Fruit fly (Drosophila melanogaster) whole organism, prepupa: ENCODE measurements around the gene CG6610.

Experiments used
- CG10631 ChIP-seq: fragments of 200-800 bp; sonication (Bioruptor generic); optimal IDR thresholded peaks from 2 replicates; lab custom pipeline; 2016; ENCODE audit warnings: missing biosample characterization, missing genetic modification characterization
- CG10669 ChIP-seq: fragments of 200-800 bp; sonication (Bioruptor generic); optimal IDR thresholded peaks from 3 replicates; lab custom pipeline; 2018; ENCODE audit warnings: missing biosample characterization, mild to moderate bottlenecking, missing genetic modification characterization, moderate library complexity
- CG11294 ChIP-seq: fragments of 200-800 bp; sonication (Bioruptor generic); IDR thresholded peaks from 2 replicates; pipeline ENCODE4 v1.3.6; 2022; ENCODE audit warnings: missing biosample characterization, missing genetic modification characterization
- CG11762 ChIP-seq: fragments of 200-800 bp; sonication (Bioruptor generic); optimal IDR thresholded peaks from 3 replicates; lab custom pipeline; 2016; ENCODE audit warnings: missing biosample characterization, missing genetic modification characterization; ENCODE audit not compliant: insufficient read depth
- CG11902 ChIP-seq: fragments of 200-800 bp; sonication (Bioruptor generic); optimal IDR thresholded peaks from 3 replicates; lab custom pipeline; 2016; ENCODE audit warnings: missing biosample characterization, missing genetic modification characterization
- CG15336 ChIP-seq: fragments of 200-800 bp; sonication (Bioruptor generic); IDR thresholded peaks from 2 replicates; pipeline ENCODE4 v1.3.6; 2022; ENCODE audit warnings: missing biosample characterization, missing genetic modification characterization
- CG1621 ChIP-seq: fragments of 200-800 bp; sonication (Bioruptor generic); optimal IDR thresholded peaks from 3 replicates; lab custom pipeline; 2018; ENCODE audit warnings: missing biosample characterization, mild to moderate bottlenecking, missing genetic modification characterization
- CG3032 ChIP-seq: fragments of 200-800 bp; optimal IDR thresholded peaks from 2 replicates; lab custom pipeline; 2019; ENCODE audit warnings: missing biosample characterization, mild to moderate bottlenecking, missing genetic modification characterization, moderate library complexity
- CG31627 ChIP-seq: fragments of 200-800 bp; sonication (Bioruptor generic); optimal IDR thresholded peaks from 3 replicates; lab custom pipeline; 2016; ENCODE audit warnings: missing biosample characterization, missing genetic modification characterization
- CG32006 ChIP-seq: fragments of 200-800 bp; sonication (Bioruptor generic); optimal IDR thresholded peaks from 3 replicates; lab custom pipeline; 2017; ENCODE audit warnings: missing biosample characterization, mild to moderate bottlenecking, missing genetic modification characterization
- CG34406 ChIP-seq: fragments of 200-800 bp; sonication (Bioruptor generic); optimal IDR thresholded peaks from 3 replicates; lab custom pipeline; 2016; ENCODE audit warnings: missing biosample characterization, missing genetic modification characterization
- CG3919 ChIP-seq: fragments of 200-800 bp; sonication (Bioruptor generic); optimal IDR thresholded peaks from 3 replicates; lab custom pipeline; 2016; ENCODE audit warnings: missing biosample characterization, missing genetic modification characterization
- CG4318 ChIP-seq: fragments of 200-800 bp; sonication (Bioruptor generic); optimal IDR thresholded peaks from 3 replicates; lab custom pipeline; 2017; ENCODE audit warnings: missing biosample characterization, mild to moderate bottlenecking, missing genetic modification characterization
- CG6163 ChIP-seq: fragments of 200-800 bp; sonication (Bioruptor generic); IDR thresholded peaks from 3 replicates; pipeline ENCODE4 v1.3.6; 2022; ENCODE audit warnings: missing biosample characterization, missing genetic modification characterization
- CG6276 ChIP-seq: fragments of 200-800 bp; sonication (Bioruptor generic); optimal IDR thresholded peaks from 2 replicates; lab custom pipeline; 2017; ENCODE audit warnings: missing biosample characterization, mild to moderate bottlenecking, missing genetic modification characterization
- CG6792 ChIP-seq: fragments of 200-800 bp; sonication (Bioruptor generic); optimal IDR thresholded peaks from 3 replicates; lab custom pipeline; 2016; ENCODE audit warnings: missing biosample characterization, missing genetic modification characterization
- CG6808 ChIP-seq: fragments of 200-800 bp; sonication (Bioruptor generic); optimal IDR thresholded peaks from 3 replicates; lab custom pipeline; 2017; ENCODE audit warnings: missing biosample characterization, missing genetic modification characterization, mild to moderate bottlenecking, moderate library complexity, missing genetic modification reagents
- CG6854 ChIP-seq: fragments of 200-800 bp; sonication (Bioruptor generic); optimal IDR thresholded peaks from 2 replicates; lab custom pipeline; 2017; ENCODE audit warnings: missing biosample characterization, mild to moderate bottlenecking, missing genetic modification characterization
- CG8119 ChIP-seq: fragments of 200-800 bp; sonication (Bioruptor generic); IDR thresholded peaks from 3 replicates; pipeline ENCODE4 v1.3.6; 2022; ENCODE audit warnings: missing biosample characterization, missing genetic modification characterization
- CG8319 ChIP-seq: fragments of 200-800 bp; sonication (Bioruptor generic); optimal IDR thresholded peaks from 3 replicates; lab custom pipeline; 2016; ENCODE audit warnings: missing biosample characterization, missing genetic modification characterization
- CG8632 ChIP-seq: fragments of 200-800 bp; sonication (Bioruptor generic); optimal IDR thresholded peaks from 3 replicates; lab custom pipeline; 2016; ENCODE audit warnings: missing biosample characterization, missing genetic modification characterization
- CG9139 ChIP-seq: fragments of 200-800 bp; sonication (Bioruptor generic); optimal IDR thresholded peaks from 3 replicates; lab custom pipeline; 2017; ENCODE audit warnings: missing biosample characterization, mild to moderate bottlenecking, missing genetic modification characterization
- Eip75B ChIP-seq: fragments of 200-800 bp; sonication (Bioruptor generic); optimal IDR thresholded peaks from 3 replicates; lab custom pipeline; 2016; ENCODE audit warnings: missing biosample characterization, missing genetic modification characterization
- Eip78C ChIP-seq: fragments of 200-800 bp; sonication (Bioruptor generic); peaks from one replicate; lab custom pipeline; 2016; ENCODE audit warnings: missing biosample characterization, missing genetic modification characterization
- Ets21C ChIP-seq: fragments of 200-800 bp; sonication (Bioruptor generic); optimal IDR thresholded peaks from 3 replicates; lab custom pipeline; 2016; ENCODE audit warnings: missing biosample characterization, missing genetic modification characterization
- Ets96B ChIP-seq: fragments of 200-800 bp; optimal IDR thresholded peaks from 2 replicates; lab custom pipeline; 2019; ENCODE audit warnings: missing biosample characterization, mild to moderate bottlenecking, missing genetic modification characterization, moderate library complexity
- Hr38 ChIP-seq: sonication (Bioruptor generic); optimal IDR thresholded peaks from 2 replicates; lab custom pipeline; 2016; ENCODE audit warnings: missing biosample characterization, missing genetic modification characterization
- Hr39 ChIP-seq: fragments of 200-800 bp; sonication (Bioruptor generic); optimal IDR thresholded peaks from 2 replicates; lab custom pipeline; 2016; ENCODE audit warnings: missing biosample characterization, missing genetic modification characterization
- Hr4 ChIP-seq: fragments of 200-800 bp; sonication (Bioruptor generic); optimal IDR thresholded peaks from 3 replicates; lab custom pipeline; 2016; ENCODE audit warnings: missing biosample characterization, missing genetic modification characterization
- Lpt ChIP-seq: fragments of 200-800 bp; sonication (Bioruptor generic); optimal IDR thresholded peaks from 3 replicates; lab custom pipeline; 2016; ENCODE audit warnings: missing biosample characterization, missing genetic modification characterization
- Met ChIP-seq: fragments of 200-800 bp; sonication (Bioruptor generic); optimal IDR thresholded peaks from 3 replicates; lab custom pipeline; 2016; ENCODE audit warnings: missing biosample characterization, missing genetic modification characterization
- OdsH ChIP-seq: fragments of 200-800 bp; sonication (Bioruptor generic); optimal IDR thresholded peaks from 3 replicates; lab custom pipeline; 2016; ENCODE audit warnings: missing biosample characterization, missing genetic modification characterization
- Smox ChIP-seq: fragments of 200-800 bp; sonication (Bioruptor generic); optimal IDR thresholded peaks from 3 replicates; lab custom pipeline; 2016; ENCODE audit warnings: missing biosample characterization, missing genetic modification characterization
- Sox102F ChIP-seq: fragments of 200-800 bp; sonication (Bioruptor generic); optimal IDR thresholded peaks from 2 replicates; lab custom pipeline; 2016; ENCODE audit warnings: missing biosample characterization, mild to moderate bottlenecking, missing genetic modification characterization
- Sox14 ChIP-seq: fragments of 200-800 bp; sonication (Bioruptor generic); optimal IDR thresholded peaks from 3 replicates; lab custom pipeline; 2016; ENCODE audit warnings: missing biosample characterization, missing genetic modification characterization
- achi ChIP-seq: fragments of 200-800 bp; sonication (Bioruptor generic); optimal IDR thresholded peaks from 3 replicates; lab custom pipeline; 2016; ENCODE audit warnings: missing biosample characterization, missing genetic modification characterization
- acj6 ChIP-seq: fragments of 200-800 bp; sonication (Bioruptor generic); optimal IDR thresholded peaks from 3 replicates; lab custom pipeline; 2016; ENCODE audit warnings: missing biosample characterization, missing genetic modification characterization
- cyc ChIP-seq: fragments of 200-800 bp; sonication (Bioruptor generic); optimal IDR thresholded peaks from 3 replicates; lab custom pipeline; 2016; ENCODE audit warnings: missing biosample characterization, missing genetic modification characterization
- dac ChIP-seq: fragments of 200-800 bp; sonication (Bioruptor generic); optimal IDR thresholded peaks from 2 replicates; lab custom pipeline; 2017; ENCODE audit warnings: missing biosample characterization, mild to moderate bottlenecking, missing genetic modification characterization
- dsx ChIP-seq: fragments of 200-800 bp; optimal IDR thresholded peaks from 3 replicates; lab custom pipeline; 2019; ENCODE audit warnings: missing biosample characterization, mild to moderate bottlenecking, missing genetic modification characterization, moderate library complexity; ENCODE audit not compliant: poor library complexity, severe bottlenecking
- eg ChIP-seq: fragments of 200-800 bp; sonication (Bioruptor generic); IDR thresholded peaks from 3 replicates; pipeline ENCODE4 v1.3.6; 2022; ENCODE audit warnings: missing biosample characterization, missing genetic modification characterization
- esn ChIP-seq: fragments of 200-800 bp; sonication (Bioruptor generic); optimal IDR thresholded peaks from 2 replicates; lab custom pipeline; 2016; ENCODE audit warnings: missing biosample characterization, mild to moderate bottlenecking, missing genetic modification characterization, moderate library complexity
- fd85E ChIP-seq: fragments of 200-800 bp; sonication (Bioruptor generic); optimal IDR thresholded peaks from 3 replicates; lab custom pipeline; 2016; ENCODE audit warnings: missing biosample characterization, missing genetic modification characterization
- lz ChIP-seq: fragments of 200-800 bp; sonication (Bioruptor generic); optimal IDR thresholded peaks from 3 replicates; lab custom pipeline; 2016; ENCODE audit warnings: missing biosample characterization, missing genetic modification characterization
- pdm3 ChIP-seq: fragments of 200-800 bp; sonication (Bioruptor generic); optimal IDR thresholded peaks from 3 replicates; lab custom pipeline; 2016; ENCODE audit warnings: missing biosample characterization, missing genetic modification characterization
- salr ChIP-seq, 2 experiments: fragments of 200-800 bp; sonication (Bioruptor generic); optimal IDR thresholded peaks; 3 replicates each; lab custom pipeline; 2016 to 2018; ENCODE audit warnings: missing biosample characterization in 2 of 2, missing genetic modification characterization in 2 of 2, mild to moderate bottlenecking in 1 of 2
- spab ChIP-seq: fragments of 200-800 bp; sonication (Bioruptor generic); optimal IDR thresholded peaks from 2 replicates; lab custom pipeline; 2017; ENCODE audit warnings: missing biosample characterization, mild to moderate bottlenecking, missing genetic modification characterization, missing genetic modification reagents
- ss ChIP-seq, 2 experiments: fragments of 200-800 bp; sonication (Bioruptor generic); optimal IDR thresholded peaks; 2 replicates in 1 of 2; 3 replicates in 1 of 2; lab custom pipeline; 2017 to 2018; ENCODE audit warnings: mild to moderate bottlenecking in 2 of 2, missing biosample characterization in 2 of 2, missing genetic modification characterization in 2 of 2, moderate library complexity in 1 of 2
- svp ChIP-seq: fragments of 200-800 bp; sonication (Bioruptor generic); peaks from one replicate; lab custom pipeline; 2016; ENCODE audit warnings: missing biosample characterization, missing genetic modification characterization
- topi ChIP-seq: fragments of 200-800 bp; sonication (Bioruptor generic); optimal IDR thresholded peaks from 3 replicates; lab custom pipeline; 2016; ENCODE audit warnings: missing biosample characterization, missing genetic modification characterization
- vri ChIP-seq: fragments of 200-800 bp; sonication (Bioruptor generic); optimal IDR thresholded peaks from 3 replicates; lab custom pipeline; 2016; ENCODE audit warnings: missing biosample characterization, mild to moderate bottlenecking, missing genetic modification characterization

CG6610 gene

dm6 chr3L:6084446-6084845 lies 9.1 kb downstream of the CG6610 start (continued):
- peak; percentile 19 for TF ChIP-seq CG10669 (GFP tag; lab: Kevin White, UChicago)
- peak; percentile 43 for TF ChIP-seq Ets96B (tag; lab: Kevin White, UChicago)
- TF ChIP-seq Met (GFP tag; lab: Kevin White, UChicago) = no peak
- no peak for TF ChIP-seq CG6808 (GFP tag; lab: Kevin White, UChicago)
- TF ChIP-seq CG10631 (GFP tag; lab: Kevin White, UChicago) = peak; percentile 63
- TF ChIP-seq CG6792 (GFP tag; lab: Kevin White, UChicago) = no peak
- no peak for TF ChIP-seq CG8319 (GFP tag; lab: Kevin White, UChicago)
- TF ChIP-seq lz = no peak
- peak; percentile 6 for TF ChIP-seq esn (GFP tag; lab: Kevin White, UChicago)
- TF ChIP-seq eg (GFP tag; lab: Robert Waterston, UW) = no peak; the same call in 2 of the 3 replicates
- peak; percentile 73 for TF ChIP-seq CG8119 (GFP tag; lab: Robert Waterston, UW)
- TF ChIP-seq pdm3 = peak; percentile 46
- TF ChIP-seq cyc = no peak

- TF ChIP-seq CG9139 (GFP tag; lab: Kevin White, UChicago) = no peak
- peak; percentile 1 for TF ChIP-seq vri
- TF ChIP-seq CG31627 (GFP tag; lab: Kevin White, UChicago) = no peak
- peak in 1 of 2 experiments; percentile 73 for TF ChIP-seq salr (GFP tag; optimal IDR thresholded peaks at IDR 0.05; lab: Kevin White, UChicago)
- no peak for TF ChIP-seq CG11294 (GFP tag; lab: Robert Waterston, UW)
- peak; percentile 65 for TF ChIP-seq svp (GFP tag; lab: Kevin White, UChicago)
- TF ChIP-seq CG3919 (GFP tag; lab: Kevin White, UChicago) = peak; percentile 41
- TF ChIP-seq CG6276 (GFP tag; lab: Kevin White, UChicago) = peak; percentile 45
- TF ChIP-seq CG34406 (GFP tag; lab: Kevin White, UChicago) = peak; percentile 68
- no peak for TF ChIP-seq dac (GFP tag; lab: Kevin White, UChicago)
- peak; percentile 41 for TF ChIP-seq Sox14 (GFP tag; lab: Kevin White, UChicago)
- TF ChIP-seq Hr38 (GFP tag; lab: Kevin White, UChicago) = no peak
- TF ChIP-seq achi (GFP tag; lab: Kevin White, UChicago) = peak; percentile 83
- peak; percentile 26 for TF ChIP-seq Sox102F (GFP tag; lab: Kevin White, UChicago)
- TF ChIP-seq CG11902 (GFP tag; lab: Kevin White, UChicago) = no peak
- TF ChIP-seq CG8119 (GFP tag; lab: Robert Waterston, UW) = peak; percentile 88
- peak; percentile 73 for TF ChIP-seq CG8632 (GFP tag; lab: Kevin White, UChicago)
- peak; percentile 66 to 81 for TF ChIP-seq ss (GFP tag; optimal IDR thresholded peaks at IDR 0.05; lab: Kevin White, UChicago)
- peak; percentile 16 for TF ChIP-seq CG11762 (GFP tag; lab: Kevin White, UChicago)
- peak; percentile 46 for TF ChIP-seq spab (GFP tag; lab: Kevin White, UChicago)
- TF ChIP-seq CG32006 (GFP tag; lab: Kevin White, UChicago) = peak; percentile 83
- TF ChIP-seq Eip75B = no peak
- TF ChIP-seq OdsH (GFP tag; lab: Kevin White, UChicago) = peak; percentile 72
- no peak for TF ChIP-seq CG1621 (tag; lab: Kevin White, UChicago)
- TF ChIP-seq dsx (GFP tag; lab: Kevin White, UChicago) = peak; percentile 63
- TF ChIP-seq Lpt (GFP tag; lab: Kevin White, UChicago) = peak; percentile 39
- peak; percentile 46 for TF ChIP-seq Hr4
- peak; percentile 11 for TF ChIP-seq Smox (GFP tag; lab: Kevin White, UChicago)
- TF ChIP-seq Ets21C (GFP tag; lab: Kevin White, UChicago) = no peak
- peak; percentile 64 for TF ChIP-seq Ets96B (tag; lab: Kevin White, UChicago)
- no peak for TF ChIP-seq CG8319 (GFP tag; lab: Kevin White, UChicago)
- peak; percentile 7 for TF ChIP-seq Hr39
- no peak for TF ChIP-seq fd85E
- peak; percentile 69 for TF ChIP-seq acj6
- TF ChIP-seq topi (GFP tag; lab: Kevin White, UChicago) = no peak
- TF ChIP-seq CG3032 (tag; lab: Kevin White, UChicago) = peak; percentile 69
- 0 out of 3 replicates have a peak, but pooled peaks have one; percentile 5 for TF ChIP-seq CG6163 (GFP tag; lab: Robert Waterston, UW)
- peak; percentile 71 for TF ChIP-seq CG4318 (GFP tag; lab: Kevin White, UChicago)
- peak; percentile 77 for TF ChIP-seq CG15336 (GFP tag; lab: Robert Waterston, UW)
- TF ChIP-seq CG6854 (GFP tag; lab: Kevin White, UChicago) = no peak
- peak; percentile 90 for TF ChIP-seq Eip78C
Measured at dm6 chr3L:6085157-6085556, 9.8 kb downstream of the CG6610 start.
